Worm (Caenorhabditis elegans) whole organism, young adult: Measurements from ENCODE around the gene F57C2.4.

Experiments
- B0019.2 ChIP-seq: fragments of 200-800 bp; sonication (Bioruptor generic); conservative IDR thresholded peaks from 2 replicates; pipeline ENCODE4 v1.3.6; 2022; ENCODE audit warnings: missing genetic modification reagents, missing genetic modification characterization, missing compliant biosample characterization
- C17E4.6 ChIP-seq: fragments of 200-800 bp; sonication (Bioruptor generic); IDR thresholded peaks from 2 replicates; pipeline ENCODE4 v1.3.6; 2022; ENCODE audit warnings: missing genetic modification reagents, missing genetic modification characterization, missing compliant biosample characterization
- F10E7.11 ChIP-seq: sonication (generic microtip); optimal IDR thresholded peaks from 2 replicates; lab custom pipeline; 2017; ENCODE audit warnings: mild to moderate bottlenecking, missing genetic modification characterization, moderate library complexity, missing compliant biosample characterization
- F49E8.2 ChIP-seq: sonication (generic microtip); optimal IDR thresholded peaks from 3 replicates; lab custom pipeline; 2017; ENCODE audit warnings: missing genetic modification characterization, mild to moderate bottlenecking, missing compliant biosample characterization, antibody characterized with exemption, moderate library complexity; ENCODE audit not compliant: insufficient read depth
- K11D2.4 ChIP-seq: fragments of 200-800 bp; sonication (Bioruptor generic); IDR thresholded peaks from 2 replicates; pipeline ENCODE4 v1.3.6; 2022; ENCODE audit warnings: missing genetic modification reagents, missing genetic modification characterization, missing compliant biosample characterization
- T26A5.8 ChIP-seq: sonication (generic microtip); optimal IDR thresholded peaks from 2 replicates; lab custom pipeline; 2016; ENCODE audit warnings: missing genetic modification characterization, missing compliant biosample characterization
- Y67H2A.10 ChIP-seq: fragments of 200-800 bp; sonication (Bioruptor generic); conservative IDR thresholded peaks from 2 replicates; pipeline ENCODE4 v1.3.6; 2022; ENCODE audit warnings: missing genetic modification reagents, missing genetic modification characterization, missing compliant biosample characterization
- Y95B8A.8 ChIP-seq: fragments of 200-800 bp; sonication (Bioruptor generic); IDR thresholded peaks from 2 replicates; pipeline ENCODE4 v1.3.6; 2022; ENCODE audit warnings: missing genetic modification reagents, missing genetic modification characterization, missing compliant biosample characterization
- ZK185.1 ChIP-seq: sonication (generic microtip); optimal IDR thresholded peaks from 2 replicates; lab custom pipeline; 2016; ENCODE audit warnings: mild to moderate bottlenecking, missing genetic modification characterization, missing compliant biosample characterization; ENCODE audit not compliant: poor library complexity, severe bottlenecking
- aptf-3 ChIP-seq: fragments of 200-800 bp; sonication (Bioruptor generic); IDR thresholded peaks from 2 replicates; pipeline ENCODE4 v1.3.6; 2022; ENCODE audit warnings: missing genetic modification characterization, missing compliant biosample characterization
- atf-7 ChIP-seq: sonication (generic microtip); optimal IDR thresholded peaks from 2 replicates; lab custom pipeline; 2017; ENCODE audit warnings: mild to moderate bottlenecking, missing genetic modification characterization, missing compliant biosample characterization
- bed-1 ChIP-seq: fragments of 200-800 bp; sonication (Bioruptor generic); IDR thresholded peaks from 2 replicates; pipeline ENCODE4 v1.3.6; 2022; ENCODE audit warnings: missing genetic modification reagents, missing genetic modification characterization, missing compliant biosample characterization
- bed-2 ChIP-seq: fragments of 200-800 bp; sonication (Bioruptor generic); IDR thresholded peaks from 2 replicates; pipeline ENCODE4 v1.3.6; 2022; ENCODE audit warnings: missing genetic modification reagents, missing genetic modification characterization, missing compliant biosample characterization
- cebp-1 ChIP-seq, 2 experiments: fragments of 200-800 bp in 1 of 2; sonication (Bioruptor generic) in 1 of 2; sonication (generic microtip) in 1 of 2; IDR thresholded peaks in 1 of 2; optimal IDR thresholded peaks in 1 of 2; 2 replicates each; pipeline versions ENCODE4 v1.3.6 to Lab custom; 2017 to 2022; ENCODE audit warnings: missing compliant biosample characterization in 2 of 2, missing genetic modification characterization in 2 of 2, mild to moderate bottlenecking in 1 of 2, missing genetic modification reagents in 1 of 2, moderate library complexity in 1 of 2
- ceh-100 ChIP-seq: fragments of 200-800 bp; sonication (Bioruptor generic); IDR thresholded peaks from 2 replicates; pipeline ENCODE4 v1.3.6; 2022; ENCODE audit warnings: missing genetic modification reagents, missing genetic modification characterization, missing compliant biosample characterization
- ceh-27 ChIP-seq: fragments of 200-800 bp; sonication (Bioruptor generic); optimal IDR thresholded peaks from 2 replicates; lab custom pipeline; 2018; ENCODE audit warnings: mild to moderate bottlenecking, missing genetic modification characterization, moderate library complexity, missing compliant biosample characterization
- ceh-58 ChIP-seq: fragments of 200-800 bp; sonication (Bioruptor generic); IDR thresholded peaks from 2 replicates; pipeline ENCODE4 v1.3.6; 2022; ENCODE audit warnings: missing genetic modification characterization, missing compliant biosample characterization
- ceh-79 ChIP-seq: sonication (generic microtip); optimal IDR thresholded peaks from 2 replicates; lab custom pipeline; 2017; ENCODE audit warnings: mild to moderate bottlenecking, missing genetic modification characterization, missing compliant biosample characterization
- die-1 ChIP-seq: sonication (generic microtip); optimal IDR thresholded peaks from 2 replicates; lab custom pipeline; 2016; ENCODE audit warnings: missing genotype, mild to moderate bottlenecking, missing genetic modification characterization, missing compliant biosample characterization
- efl-1 ChIP-seq: fragments of 150-350 bp; optimal IDR thresholded peaks from 2 replicates; lab custom pipeline; 2014; ENCODE audit warnings: missing biosample characterization, missing genetic modification reagents, missing genetic modification characterization
- egl-18 ChIP-seq: fragments of 200-800 bp; sonication (Bioruptor generic); IDR thresholded peaks from 2 replicates; pipeline ENCODE4 v1.3.6; 2022; ENCODE audit warnings: missing genetic modification reagents, missing genetic modification characterization, missing compliant biosample characterization
- ekl-4 ChIP-seq: fragments of 200-800 bp; sonication (Bioruptor generic); IDR thresholded peaks from 2 replicates; pipeline ENCODE4 v1.3.6; 2022; ENCODE audit warnings: missing genetic modification reagents, missing genetic modification characterization, missing compliant biosample characterization
- fkh-3 ChIP-seq: sonication (generic microtip); optimal IDR thresholded peaks from 2 replicates; lab custom pipeline; 2016; ENCODE audit warnings: mild to moderate bottlenecking, missing genetic modification characterization, missing compliant biosample characterization
- hlh-26 ChIP-seq: fragments of 200-800 bp; sonication (Bioruptor generic); conservative IDR thresholded peaks from 2 replicates; pipeline ENCODE4 v1.3.6; 2022; ENCODE audit warnings: missing genetic modification reagents, missing genetic modification characterization, missing compliant biosample characterization
- lag-1 ChIP-seq: fragments of 200-800 bp; sonication (Bioruptor generic); IDR thresholded peaks from 2 replicates; pipeline ENCODE4 v1.3.6; 2022; ENCODE audit warnings: missing genetic modification reagents, missing genetic modification characterization, missing compliant biosample characterization
- let-607 ChIP-seq, 2 experiments: fragments of 200-800 bp in 1 of 2; sonication (Bioruptor generic) in 1 of 2; sonication (generic microtip) in 1 of 2; optimal IDR thresholded peaks; 2 replicates each; lab custom pipeline; 2016 to 2018; ENCODE audit warnings: mild to moderate bottlenecking in 2 of 2, missing compliant biosample characterization in 2 of 2, missing genetic modification characterization in 2 of 2, moderate library complexity in 2 of 2, missing genotype in 1 of 2
- lsy-27 ChIP-seq: sonication (generic microtip); optimal IDR thresholded peaks from 2 replicates; lab custom pipeline; 2017; ENCODE audit warnings: missing genetic modification characterization, mild to moderate bottlenecking, missing compliant biosample characterization, antibody characterized with exemption, missing genotype, borderline replicate concordance; ENCODE audit not compliant: insufficient read depth
- madf-10 ChIP-seq: sonication (generic microtip); optimal IDR thresholded peaks from 2 replicates; lab custom pipeline; 2016; ENCODE audit warnings: mild to moderate bottlenecking, missing genetic modification characterization, missing compliant biosample characterization
- nfya-1 ChIP-seq: sonication (generic microtip); optimal IDR thresholded peaks from 2 replicates; lab custom pipeline; 2017; ENCODE audit warnings: antibody characterized with exemption, missing compliant biosample characterization, missing genetic modification characterization, borderline replicate concordance; ENCODE audit not compliant: insufficient read depth
- nhr-179 ChIP-seq: sonication (generic microtip); optimal IDR thresholded peaks from 2 replicates; lab custom pipeline; 2016; ENCODE audit warnings: mild to moderate bottlenecking, missing genetic modification characterization, missing compliant biosample characterization
- nhr-80 ChIP-seq: sonication (generic microtip); optimal IDR thresholded peaks from 2 replicates; lab custom pipeline; 2016; ENCODE audit warnings: missing genetic modification characterization, missing compliant biosample characterization
- nhr-90 ChIP-seq: sonication (generic microtip); optimal IDR thresholded peaks from 2 replicates; lab custom pipeline; 2016; ENCODE audit warnings: missing genotype, mild to moderate bottlenecking, missing genetic modification characterization, missing compliant biosample characterization
- pbrm-1 ChIP-seq: fragments of 200-800 bp; sonication (Bioruptor generic); IDR thresholded peaks from 2 replicates; pipeline ENCODE4 v1.3.6; 2022; ENCODE audit warnings: missing genetic modification reagents, missing genetic modification characterization, missing compliant biosample characterization
- pha-4 ChIP-seq: fragments of 150-350 bp; sonication (generic microtip); optimal IDR thresholded peaks from 2 replicates; lab custom pipeline; 2014; ENCODE audit warnings: missing biosample characterization, missing genetic modification reagents, missing genetic modification characterization
- repo-1 ChIP-seq: sonication (generic microtip); optimal IDR thresholded peaks from 2 replicates; lab custom pipeline; 2017; ENCODE audit warnings: mild to moderate bottlenecking, missing genetic modification characterization, missing compliant biosample characterization
- sdz-38 ChIP-seq: sonication (generic microtip); optimal IDR thresholded peaks from 2 replicates; lab custom pipeline; 2016; ENCODE audit warnings: missing genotype, missing genetic modification characterization, missing compliant biosample characterization
- snpc-1.3 ChIP-seq: sonication (generic microtip); optimal IDR thresholded peaks from 2 replicates; lab custom pipeline; 2017; ENCODE audit warnings: missing genetic modification characterization, mild to moderate bottlenecking, missing compliant biosample characterization, antibody characterized with exemption, moderate library complexity, missing genotype, missing genetic modification reagents; ENCODE audit not compliant: insufficient read depth
- sptf-2 ChIP-seq: fragments of 200-800 bp; sonication (Bioruptor generic); optimal IDR thresholded peaks from 2 replicates; lab custom pipeline; 2018; ENCODE audit warnings: mild to moderate bottlenecking, missing genetic modification characterization, missing compliant biosample characterization
- unc-62 ChIP-seq: fragments of 150-350 bp; optimal IDR thresholded peaks from 2 replicates; lab custom pipeline; 2014; ENCODE audit warnings: missing biosample characterization, missing genetic modification reagents, missing genetic modification characterization
- xnd-1 ChIP-seq: sonication (generic microtip); optimal IDR thresholded peaks from 2 replicates; lab custom pipeline; 2016; ENCODE audit warnings: missing genotype, missing genetic modification reagents, missing genetic modification characterization, missing compliant biosample characterization
- zfh-2 ChIP-seq: fragments of 200-800 bp; sonication (Bioruptor generic); conservative IDR thresholded peaks from 2 replicates; pipeline ENCODE4 v1.3.6; 2022; ENCODE audit warnings: missing genetic modification reagents, missing genetic modification characterization, missing compliant biosample characterization
- zim-3 ChIP-seq: sonication (generic microtip); optimal IDR thresholded peaks from 2 replicates; lab custom pipeline; 2017; ENCODE audit warnings: mild to moderate bottlenecking, missing genetic modification characterization, moderate library complexity, missing compliant biosample characterization
- ztf-18 ChIP-seq: sonication (generic microtip); optimal IDR thresholded peaks from 2 replicates; lab custom pipeline; 2016; ENCODE audit warnings: missing genotype, mild to moderate bottlenecking, missing genetic modification characterization, missing compliant biosample characterization
- ztf-25 ChIP-seq: fragments of 200-800 bp; sonication (Bioruptor generic); IDR thresholded peaks from 2 replicates; pipeline ENCODE4 v1.3.6; 2022; ENCODE audit warnings: missing genetic modification reagents, missing genetic modification characterization, missing compliant biosample characterization
- ztf-3 ChIP-seq: fragments of 200-800 bp; sonication (Bioruptor generic); optimal IDR thresholded peaks from 2 replicates; lab custom pipeline; 2018; ENCODE audit warnings: mild to moderate bottlenecking, missing genetic modification characterization, missing compliant biosample characterization

F57C2.4 gene

DNA sequence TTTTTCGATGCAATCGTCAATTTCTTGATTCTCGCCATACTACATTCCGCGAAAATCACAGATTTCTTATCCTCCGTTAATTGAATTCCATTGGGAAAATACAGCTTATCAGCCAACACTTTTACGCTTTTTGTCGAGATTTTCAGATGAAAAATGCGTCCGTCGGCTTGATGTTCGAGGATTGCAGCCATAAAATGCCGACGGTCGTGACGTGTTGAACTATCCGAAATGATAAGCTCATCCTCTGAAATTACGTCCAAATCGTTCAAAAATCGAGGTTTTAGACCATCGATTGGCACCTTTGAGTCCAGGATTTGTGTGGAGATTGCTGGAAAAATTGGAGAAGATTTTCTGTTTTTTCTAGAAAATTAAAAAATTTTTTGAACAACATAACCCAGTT, 2.0 kb downstream of the F57C2.4 start:
- TF ChIP-seq aptf-3 (GFP tag; lab: Robert Waterston, UW), result no peak

DNA sequence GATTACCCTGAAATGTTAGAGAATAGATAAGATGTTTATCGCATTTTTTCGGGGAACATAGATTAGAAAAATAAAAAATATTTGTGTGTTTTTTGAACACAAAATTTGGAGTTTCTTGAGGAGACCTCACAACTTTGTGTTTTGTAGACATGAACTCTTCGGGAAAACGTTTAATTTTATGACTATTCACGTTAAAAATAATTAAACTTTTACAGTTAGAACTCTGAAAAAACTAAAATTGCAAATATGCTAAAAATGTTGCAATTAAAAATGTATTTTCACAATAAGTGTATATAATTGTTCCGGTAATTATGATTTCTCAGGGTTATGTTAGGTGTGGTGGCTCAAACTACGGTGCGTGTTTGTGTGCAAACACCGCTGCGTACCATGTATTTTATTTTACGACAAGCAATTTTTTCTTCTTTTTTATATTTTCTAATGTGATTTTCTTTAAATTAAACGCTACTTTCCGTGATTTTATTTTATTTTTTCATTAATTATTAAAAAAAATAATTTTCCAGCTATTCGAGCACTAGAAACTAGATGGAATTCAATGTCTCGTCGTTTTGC, 3.2 kb downstream of the F57C2.4 start, which contains the start of the genes F57C2.5 and spat-1:
Gene F57C2.5, minus strand, starts transcription at position 7 of the 570 bp plus-strand sequence.
Gene spat-1, plus strand, starts transcription at position 520 of the 570 bp plus-strand sequence.
- no peak for TF ChIP-seq egl-18
- TF ChIP-seq ceh-100 (GFP tag; lab: Robert Waterston, UW), result peak; percentile 97
- 0 out of 2 replicates have a peak, but pooled peaks have one; percentile 19 for TF ChIP-seq Y95B8A.8 (GFP tag; lab: Robert Waterston, UW)
- no peak for TF ChIP-seq efl-1 (GFP tag; lab: Kevin White, UChicago)
- TF ChIP-seq ztf-3, result no peak
- TF ChIP-seq die-1 (tag; lab: Kevin White, UChicago), result no peak
- peak; percentile 42 for TF ChIP-seq ztf-18
- peak; percentile 38 for TF ChIP-seq F49E8.2 (tag; lab: Kevin White, UChicago)
- TF ChIP-seq repo-1 (tag; lab: Kevin White, UChicago), result no peak
- TF ChIP-seq nhr-80 (tag; lab: Kevin White, UChicago), result peak; percentile 62
- no peak for TF ChIP-seq K11D2.4 (GFP tag; lab: Robert Waterston, UW)
- no peak for TF ChIP-seq ceh-79 (tag; lab: Kevin White, UChicago)
- no peak for TF ChIP-seq nhr-90 (tag; lab: Kevin White, UChicago)
- no peak for TF ChIP-seq fkh-3 (tag; lab: Kevin White, UChicago)
- TF ChIP-seq let-607 (tag; optimal IDR thresholded peaks at IDR 0.05; lab: Kevin White, UChicago), result peak in 1 of 2 experiments; percentile 32
- no peak for TF ChIP-seq ceh-58 (GFP tag; lab: Robert Waterston, UW)
- TF ChIP-seq B0019.2 (GFP tag; lab: Robert Waterston, UW), result no peak
- no peak for TF ChIP-seq sptf-2 (GFP tag; lab: Kevin White, UChicago)
- TF ChIP-seq madf-10, result peak; percentile 80
- no peak for TF ChIP-seq nfya-1 (tag; lab: Kevin White, UChicago)
- no peak for TF ChIP-seq sdz-38 (tag; lab: Kevin White, UChicago)
- no peak for TF ChIP-seq ztf-25 (GFP tag; lab: Robert Waterston, UW)
- TF ChIP-seq unc-62, result no peak
- TF ChIP-seq xnd-1 (tag; lab: Kevin White, UChicago), result no peak
- TF ChIP-seq ekl-4 (GFP tag; lab: Robert Waterston, UW), result no peak
- peak; percentile 36 for TF ChIP-seq snpc-1.3 (tag; lab: Kevin White, UChicago)
- TF ChIP-seq lag-1 (GFP tag; lab: Robert Waterston, UW), result no peak
- no peak for TF ChIP-seq pbrm-1 (GFP tag; lab: Robert Waterston, UW)
- no peak for TF ChIP-seq hlh-26 (GFP tag; lab: Robert Waterston, UW)
- TF ChIP-seq Y67H2A.10 (GFP tag; lab: Robert Waterston, UW), result no peak
- no peak for TF ChIP-seq bed-2 (GFP tag; lab: Robert Waterston, UW)
- no peak for TF ChIP-seq C17E4.6 (GFP tag; lab: Robert Waterston, UW)
- TF ChIP-seq ceh-27 (GFP tag; lab: Kevin White, UChicago), result peak; percentile 59
- TF ChIP-seq ZK185.1 (tag; lab: Kevin White, UChicago), result no peak
- TF ChIP-seq bed-1, result no peak
- no peak for TF ChIP-seq pha-4 (tag; lab: Kevin White, UChicago)
- no peak for TF ChIP-seq nhr-179 (tag; lab: Kevin White, UChicago)
- TF ChIP-seq zfh-2 (GFP tag; lab: Robert Waterston, UW), result no peak
- no peak for TF ChIP-seq cebp-1 (GFP tag; IDR thresholded peaks at IDR 0.05; lab: Robert Waterston, UW)
- peak; percentile 49 for TF ChIP-seq cebp-1 (tag; optimal IDR thresholded peaks at IDR 0.05; lab: Kevin White, UChicago)
- no peak for TF ChIP-seq F10E7.11
- no peak for TF ChIP-seq atf-7 (tag; lab: Kevin White, UChicago)
- no peak for TF ChIP-seq T26A5.8
- TF ChIP-seq zim-3, result no peak
- no peak for TF ChIP-seq lsy-27
